Worm (Caenorhabditis elegans) whole organism, dauer: ENCODE results near the gene phf-31.

Experiments used
- unc-62 ChIP-seq: sonication (generic microtip); optimal IDR thresholded peaks from 2 replicates; lab custom pipeline; 2017; ENCODE audit warnings: missing biosample characterization, missing genetic modification reagents, missing genetic modification characterization

phf-31 gene

ce11 chrX:10717019-10717418 lies 35.2 kb downstream of the phf-31 start, which contains the start of gene T01C1.4:
Gene T01C1.4, minus strand, starts transcription at chrX:10717119.
- no peak for TF ChIP-seq unc-62

- TF ChIP-seq unc-62 = no peak
These were observed 40.2 kb downstream of the phf-31 start, which contains the start of gene mbr-1 for ce11 chrX:10721954-10722353. Gene mbr-1, minus strand, starts transcription at chrX:10722054.

- TF ChIP-seq unc-62 = no peak
These were observed 45.9 kb downstream of the phf-31 start for ce11 chrX:10727696-10728095.

ce11 chrX:10731837-10732236 lies 50.0 kb downstream of the phf-31 start:
- no peak for TF ChIP-seq unc-62
